Fruit fly (Drosophila melanogaster) whole organism, embryonic: Measurements from ENCODE around the gene CG34135.

Experiments used
- Aef1 ChIP-seq: fragments of 200-800 bp; sonication (Bioruptor generic); IDR thresholded peaks from 3 replicates; pipeline ENCODE4 v1.3.6; 2022; ENCODE audit warnings: missing biosample characterization, missing genetic modification characterization
- Atf3 ChIP-seq: fragments of 200-800 bp; sonication (Bioruptor generic); optimal IDR thresholded peaks from 3 replicates; lab custom pipeline; 2016; ENCODE audit warnings: missing biosample characterization, missing genetic modification characterization
- Blimp-1 ChIP-seq: fragments of 200-800 bp; sonication (Bioruptor generic); optimal IDR thresholded peaks from 3 replicates; lab custom pipeline; 2018; ENCODE audit warnings: missing biosample characterization, missing genetic modification characterization, mild to moderate bottlenecking, moderate library complexity, missing genetic modification reagents
- CG1024 ChIP-seq: fragments of 200-800 bp; sonication (Bioruptor generic); IDR thresholded peaks from 2 replicates; pipeline ENCODE4 v1.3.6; 2022; ENCODE audit warnings: missing biosample characterization, missing genetic modification characterization
- CG10267 ChIP-seq: fragments of 200-800 bp; sonication (Bioruptor generic); optimal IDR thresholded peaks from 2 replicates; lab custom pipeline; 2018; ENCODE audit warnings: missing biosample characterization, mild to moderate bottlenecking, missing genetic modification characterization, moderate library complexity
- CG10366 ChIP-seq: fragments of 200-800 bp; sonication (Bioruptor generic); IDR thresholded peaks from 2 replicates; pipeline ENCODE4 v1.3.6; 2022; ENCODE audit warnings: missing biosample characterization, missing genetic modification characterization
- CG11247 ChIP-seq: fragments of 200-800 bp; sonication (Bioruptor generic); IDR thresholded peaks from 2 replicates; pipeline ENCODE4 v1.3.6; 2022; ENCODE audit warnings: missing biosample characterization, missing genetic modification characterization
- CG12219 ChIP-seq: fragments of 200-800 bp; sonication (Bioruptor generic); optimal IDR thresholded peaks from 3 replicates; lab custom pipeline; 2018; ENCODE audit warnings: missing biosample characterization, mild to moderate bottlenecking, missing genetic modification characterization
- CG12942 ChIP-seq: fragments of 200-800 bp; sonication (Bioruptor generic); optimal IDR thresholded peaks from 3 replicates; lab custom pipeline; 2016; ENCODE audit warnings: missing biosample characterization, missing genetic modification characterization
- CG14014 ChIP-seq: fragments of 200-800 bp; sonication (Bioruptor generic); IDR thresholded peaks from 2 replicates; pipeline ENCODE4 v1.3.6; 2022; ENCODE audit warnings: missing biosample characterization, missing genetic modification characterization
- CG15601 ChIP-seq: fragments of 200-800 bp; sonication (Bioruptor generic); optimal IDR thresholded peaks from 3 replicates; lab custom pipeline; 2019; ENCODE audit warnings: missing biosample characterization, mild to moderate bottlenecking, missing genetic modification characterization, moderate library complexity
- CG16779 ChIP-seq: fragments of 200-800 bp; sonication (Bioruptor generic); IDR thresholded peaks from 2 replicates; pipeline ENCODE4 v1.3.6; 2022; ENCODE audit warnings: missing biosample characterization, missing genetic modification characterization
- CG17385 ChIP-seq: fragments of 200-800 bp; sonication (Bioruptor generic); optimal IDR thresholded peaks from 3 replicates; lab custom pipeline; 2018; ENCODE audit warnings: missing biosample characterization, mild to moderate bottlenecking, missing genetic modification characterization
- CG18476 ChIP-seq: fragments of 200-800 bp; sonication (Bioruptor generic); optimal IDR thresholded peaks from 2 replicates; lab custom pipeline; 2016; ENCODE audit warnings: missing biosample characterization, mild to moderate bottlenecking, missing genetic modification characterization
- CG32767 ChIP-seq: fragments of 200-800 bp; sonication (Bioruptor generic); IDR thresholded peaks from 2 replicates; pipeline ENCODE4 v1.3.6; 2022; ENCODE audit warnings: missing biosample characterization, missing genetic modification characterization
- CG33557 ChIP-seq: fragments of 200-800 bp; sonication (Bioruptor generic); optimal IDR thresholded peaks from 2 replicates; lab custom pipeline; 2019; ENCODE audit warnings: missing biosample characterization, mild to moderate bottlenecking, missing genetic modification characterization, moderate library complexity
- CG4854 ChIP-seq: fragments of 200-800 bp; sonication (Bioruptor generic); optimal IDR thresholded peaks from 2 replicates; lab custom pipeline; 2016; ENCODE audit warnings: missing biosample characterization, missing genetic modification characterization, inconsistent platforms
- CG6272 ChIP-seq: fragments of 200-800 bp; sonication (Bioruptor generic); IDR thresholded peaks from 2 replicates; pipeline ENCODE4 v1.3.6; 2022; ENCODE audit warnings: missing biosample characterization, missing genetic modification characterization
- CG6765 ChIP-seq: fragments of 200-800 bp; sonication (Bioruptor generic); optimal IDR thresholded peaks from 3 replicates; lab custom pipeline; 2017; ENCODE audit warnings: missing biosample characterization, mild to moderate bottlenecking, missing genetic modification characterization
- CG6854 ChIP-seq: fragments of 200-800 bp; sonication (Bioruptor generic); optimal IDR thresholded peaks from 3 replicates; lab custom pipeline; 2017; ENCODE audit warnings: missing biosample characterization, mild to moderate bottlenecking, missing genetic modification characterization
- CG9876 ChIP-seq: fragments of 200-800 bp; sonication (Bioruptor generic); optimal IDR thresholded peaks from 2 replicates; lab custom pipeline; 2016; ENCODE audit warnings: missing biosample characterization, missing genetic modification characterization
- CTCF ChIP-seq: fragments of 200-800 bp; sonication (Bioruptor generic); optimal IDR thresholded peaks from 2 replicates; lab custom pipeline; 2017; ENCODE audit warnings: missing biosample characterization, mild to moderate bottlenecking, missing genetic modification characterization, moderate library complexity
- Camta ChIP-seq: fragments of 200-800 bp; sonication (Bioruptor generic); optimal IDR thresholded peaks from 2 replicates; lab custom pipeline; 2016; ENCODE audit warnings: missing biosample characterization, missing genetic modification characterization
- Chrac-16 ChIP-seq: fragments of 200-800 bp; sonication (Bioruptor generic); optimal IDR thresholded peaks from 3 replicates; lab custom pipeline; 2016; ENCODE audit warnings: missing biosample characterization, missing genetic modification characterization
- D19B ChIP-seq: fragments of 200-800 bp; sonication (Bioruptor generic); optimal IDR thresholded peaks from 2 replicates; lab custom pipeline; 2017; ENCODE audit warnings: missing biosample characterization, mild to moderate bottlenecking, missing genetic modification characterization
- E2f2 ChIP-seq: fragments of 200-800 bp; sonication (Bioruptor generic); IDR thresholded peaks from 2 replicates; pipeline ENCODE4 v1.3.6; 2022; ENCODE audit warnings: missing biosample characterization, missing genetic modification characterization
- Hey ChIP-seq: fragments of 200-800 bp; sonication (Bioruptor generic); optimal IDR thresholded peaks from 3 replicates; lab custom pipeline; 2018; ENCODE audit warnings: missing biosample characterization, mild to moderate bottlenecking, missing genetic modification characterization
- Hmr ChIP-seq: fragments of 200-800 bp; sonication (Bioruptor generic); optimal IDR thresholded peaks from 3 replicates; lab custom pipeline; 2017; ENCODE audit warnings: mild to moderate bottlenecking, missing biosample characterization, missing genetic modification reagents, missing genetic modification characterization
- Hsf ChIP-seq: fragments of 200-800 bp; sonication (Bioruptor generic); optimal IDR thresholded peaks from 3 replicates; lab custom pipeline; 2016; ENCODE audit warnings: missing biosample characterization, missing genetic modification characterization
- Lpt ChIP-seq: fragments of >200 bp; optimal IDR thresholded peaks from 2 replicates; lab custom pipeline; 2018; ENCODE audit warnings: missing biosample characterization, missing genetic modification characterization
- Mes4 ChIP-seq: fragments of 200-800 bp; sonication (Bioruptor generic); optimal IDR thresholded peaks from 2 replicates; lab custom pipeline; 2016; ENCODE audit warnings: missing biosample characterization, missing genetic modification characterization
- Sox100B ChIP-seq: fragments of 200-800 bp; sonication (Bioruptor generic); optimal IDR thresholded peaks from 3 replicates; lab custom pipeline; 2018; ENCODE audit warnings: missing biosample characterization, mild to moderate bottlenecking, missing genetic modification characterization
- ac ChIP-seq: fragments of 200-800 bp; sonication (Bioruptor generic); optimal IDR thresholded peaks from 3 replicates; lab custom pipeline; 2017; ENCODE audit warnings: missing biosample characterization, mild to moderate bottlenecking, missing genetic modification characterization
- ase ChIP-seq: fragments of 200-800 bp; sonication (Bioruptor generic); IDR thresholded peaks from 3 replicates; pipeline ENCODE4 v1.3.6; 2022; ENCODE audit warnings: missing biosample characterization, missing genetic modification characterization
- cas ChIP-seq: fragments of 200-800 bp; sonication (Bioruptor generic); IDR thresholded peaks from 2 replicates; pipeline ENCODE4 v1.3.6; 2022; ENCODE audit warnings: missing biosample characterization, missing genetic modification characterization
- chn ChIP-seq: fragments of 200-800 bp; sonication (Bioruptor generic); optimal IDR thresholded peaks from 2 replicates; lab custom pipeline; 2016; ENCODE audit warnings: missing biosample characterization, missing genetic modification characterization
- corto ChIP-seq: fragments of 200-800 bp; sonication (Bioruptor generic); optimal IDR thresholded peaks from 2 replicates; lab custom pipeline; 2016; ENCODE audit warnings: missing biosample characterization, mild to moderate bottlenecking, missing genetic modification characterization, moderate library complexity
- crc ChIP-seq: fragments of 200-800 bp; sonication (Bioruptor generic); optimal IDR thresholded peaks from 2 replicates; lab custom pipeline; 2016; ENCODE audit warnings: missing biosample characterization, missing genetic modification characterization
- cwo ChIP-seq: fragments of 200-800 bp; sonication (Bioruptor generic); optimal IDR thresholded peaks from 3 replicates; lab custom pipeline; 2017; ENCODE audit warnings: missing biosample characterization, missing genetic modification characterization, mild to moderate bottlenecking, moderate library complexity, missing genetic modification reagents
- disco-r ChIP-seq: fragments of 200-800 bp; sonication (Bioruptor generic); optimal IDR thresholded peaks from 2 replicates; lab custom pipeline; 2016; ENCODE audit warnings: missing biosample characterization, missing genetic modification characterization
- en ChIP-seq: fragments of 200-800 bp; sonication (Bioruptor generic); optimal IDR thresholded peaks from 2 replicates; lab custom pipeline; 2016; ENCODE audit warnings: missing biosample characterization, missing genetic modification characterization
- gem ChIP-seq: fragments of 200-800 bp; sonication (Bioruptor generic); optimal IDR thresholded peaks from 2 replicates; lab custom pipeline; 2019; ENCODE audit warnings: missing biosample characterization, mild to moderate bottlenecking, missing genetic modification characterization, moderate library complexity
- knrl ChIP-seq: fragments of 200-800 bp; sonication (Bioruptor generic); IDR thresholded peaks from 3 replicates; pipeline ENCODE4 v1.3.6; 2022; ENCODE audit warnings: missing biosample characterization, missing genetic modification characterization; ENCODE audit not compliant: partially characterized antibody
- nerfin-2 ChIP-seq: fragments of 200-800 bp; sonication (Bioruptor generic); IDR thresholded peaks from 2 replicates; pipeline ENCODE4 v1.3.6; 2022; ENCODE audit warnings: missing biosample characterization, missing genetic modification characterization; ENCODE audit not compliant: partially characterized antibody
- nom ChIP-seq: fragments of 200-800 bp; sonication (Bioruptor generic); optimal IDR thresholded peaks from 2 replicates; lab custom pipeline; 2017; ENCODE audit warnings: missing biosample characterization, missing genetic modification characterization, mild to moderate bottlenecking, moderate library complexity, missing genetic modification reagents
- onecut ChIP-seq: fragments of 200-800 bp; sonication (Bioruptor generic); IDR thresholded peaks from 2 replicates; pipeline ENCODE4 v1.3.6; 2022; ENCODE audit warnings: missing biosample characterization, missing genetic modification characterization
- ro ChIP-seq: fragments of 200-800 bp; sonication (Bioruptor generic); IDR thresholded peaks from 2 replicates; pipeline ENCODE4 v1.3.6; 2022; ENCODE audit warnings: missing biosample characterization, missing genetic modification characterization
- sc ChIP-seq, 3 experiments: fragments of >200 bp in 2 of 3; fragments of 200-800 bp in 1 of 3; sonication (Bioruptor generic) in 1 of 3; optimal IDR thresholded peaks; 2 replicates in 2 of 3; 3 replicates in 1 of 3; lab custom pipeline; 2017; ENCODE audit warnings: mild to moderate bottlenecking in 1 of 3, missing biosample characterization in 1 of 3, missing genetic modification characterization in 1 of 3, missing genetic modification reagents in 1 of 3
- tx ChIP-seq: fragments of 200-800 bp; sonication (Bioruptor generic); optimal IDR thresholded peaks from 2 replicates; lab custom pipeline; 2016; ENCODE audit warnings: missing biosample characterization, missing genetic modification characterization
- vvl ChIP-seq: fragments of 200-800 bp; sonication (Bioruptor generic); IDR thresholded peaks from 2 replicates; pipeline ENCODE4 v1.3.6; 2022; ENCODE audit warnings: missing biosample characterization, missing genetic modification characterization

CG34135 gene

dm6 chr3R:8812342-8812966, 44.5 kb upstream of the CG34135 start (continued):
- TF ChIP-seq disco-r, result no peak
- peak; percentile 14; the same call in 1 of the 2 replicates for TF ChIP-seq cas (GFP tag; lab: Robert Waterston, UW)
- peak; percentile 40 for TF ChIP-seq Camta (GFP tag; lab: Kevin White, UChicago)
- TF ChIP-seq cwo (GFP tag; lab: Kevin White, UChicago), result peak; percentile 71
- TF ChIP-seq CG6765, result no peak
- TF ChIP-seq CG18476 (GFP tag; lab: Kevin White, UChicago), result peak; percentile 13
- TF ChIP-seq crc (GFP tag; lab: Kevin White, UChicago), result peak; percentile 6
- TF ChIP-seq CG11247 (GFP tag; lab: Robert Waterston, UW), result peak; percentile 53; the same call in 1 of the 2 replicates
- no peak for TF ChIP-seq CG33557 (GFP tag; lab: Kevin White, UChicago)
- TF ChIP-seq ase (GFP tag; lab: Robert Waterston, UW), result peak; percentile 56; the same call in 1 of the 3 replicates
- peak; percentile 29 for TF ChIP-seq chn (GFP tag; lab: Kevin White, UChicago)
- no peak for TF ChIP-seq CG16779 (GFP tag; lab: Robert Waterston, UW)
- no peak for TF ChIP-seq Hey
- TF ChIP-seq Blimp-1, result peak; percentile 42
- no peak for TF ChIP-seq knrl (GFP tag; lab: Robert Waterston, UW)
- peak; percentile 47; the same call in 2 of the 3 replicates for TF ChIP-seq Aef1
- TF ChIP-seq CG9876 (GFP tag; lab: Kevin White, UChicago), result no peak
- TF ChIP-seq Lpt (GFP tag; lab: Kevin White, UChicago), result no peak
- peak; percentile 83 for TF ChIP-seq vvl (GFP tag; lab: Robert Waterston, UW)
- TF ChIP-seq CG32767 (GFP tag; lab: Robert Waterston, UW), result peak; percentile 61; the same call in 1 of the 2 replicates
- 0 out of 2 replicates have a peak, but pooled peaks have one; percentile 8 for TF ChIP-seq onecut (GFP tag; lab: Robert Waterston, UW)
- peak; percentile 55; the same call in 1 of the 2 replicates for TF ChIP-seq CG14014 (GFP tag; lab: Robert Waterston, UW)
- peak; percentile 7 for TF ChIP-seq CG12942 (GFP tag; lab: Kevin White, UChicago)
- no peak for TF ChIP-seq sc (optimal IDR thresholded peaks at IDR 0.05; lab: Kevin White, UChicago)
- peak; percentile 14 for TF ChIP-seq sc (GFP tag; optimal IDR thresholded peaks at IDR 0.05; lab: Kevin White, UChicago)
- TF ChIP-seq CG1024 (GFP tag; lab: Robert Waterston, UW), result no peak
- no peak for TF ChIP-seq Hmr
- peak; percentile 36 for TF ChIP-seq CG12219
- TF ChIP-seq E2f2 (GFP tag; lab: Robert Waterston, UW), result peak; percentile 45; the same call in 1 of the 2 replicates
- TF ChIP-seq nerfin-2 (GFP tag; lab: Robert Waterston, UW), result no peak
- TF ChIP-seq Mes4, result no peak
- no peak for TF ChIP-seq Chrac-16 (GFP tag; lab: Kevin White, UChicago)
- TF ChIP-seq D19B, result no peak
- TF ChIP-seq CG6854 (GFP tag; lab: Kevin White, UChicago), result no peak
- peak; percentile 46 for TF ChIP-seq CG17385 (GFP tag; lab: Kevin White, UChicago)
- no peak for TF ChIP-seq corto (GFP tag; lab: Kevin White, UChicago)
- TF ChIP-seq tx (GFP tag; lab: Kevin White, UChicago), result peak; percentile 21
- TF ChIP-seq CG10366 (GFP tag; lab: Robert Waterston, UW), result peak; percentile 63
- TF ChIP-seq CG10267 (tag; lab: Kevin White, UChicago), result peak; percentile 20
- no peak for TF ChIP-seq ac (GFP tag; lab: Kevin White, UChicago)
- TF ChIP-seq Sox100B (GFP tag; lab: Kevin White, UChicago), result no peak
- TF ChIP-seq Atf3, result no peak
- TF ChIP-seq Hsf (GFP tag; lab: Kevin White, UChicago), result peak; percentile 54
- TF ChIP-seq nom (GFP tag; lab: Kevin White, UChicago), result peak; percentile 40
- TF ChIP-seq gem (tag; lab: Kevin White, UChicago), result peak; percentile 66
- no peak for TF ChIP-seq ro (GFP tag; lab: Robert Waterston, UW)
- no peak for TF ChIP-seq CTCF
- no peak for TF ChIP-seq CG4854
- no peak for TF ChIP-seq en (GFP tag; lab: Kevin White, UChicago)
- TF ChIP-seq CG15601, result peak; percentile 12
- peak; percentile 53; the same call in 1 of the 2 replicates for TF ChIP-seq CG6272 (GFP tag; lab: Robert Waterston, UW)
